Worm (Caenorhabditis elegans) whole organism, midembryonic: ENCODE measurements around the gene C01G10.1.

Source experiments
- T22C8.4 ChIP-seq: fragments of 200-800 bp; sonication (Bioruptor generic); IDR thresholded peaks from 2 replicates; pipeline ENCODE4 v1.3.6; 2022; ENCODE audit warnings: missing genetic modification characterization, missing compliant biosample characterization
- cog-1 ChIP-seq: sonication (generic microtip); optimal IDR thresholded peaks from 2 replicates; lab custom pipeline; 2016; ENCODE audit warnings: missing genetic modification characterization, missing compliant biosample characterization
- flt-1 ChIP-seq: fragments of 200-800 bp; sonication (Bioruptor generic); IDR thresholded peaks from 2 replicates; pipeline ENCODE4 v1.3.6; 2022; ENCODE audit warnings: missing genetic modification characterization, missing compliant biosample characterization
- klf-2 ChIP-seq: fragments of 200-800 bp; sonication (Bioruptor generic); conservative IDR thresholded peaks from 2 replicates; pipeline ENCODE4 v1.3.6; 2022; ENCODE audit warnings: missing genetic modification reagents, missing genetic modification characterization, missing compliant biosample characterization
- med-1 ChIP-seq: sonication (generic microtip); optimal IDR thresholded peaks from 2 replicates; lab custom pipeline; 2017; ENCODE audit warnings: missing genetic modification characterization, mild to moderate bottlenecking, missing compliant biosample characterization, antibody characterized with exemption, missing genetic modification reagents; ENCODE audit not compliant: insufficient read depth
- tab-1 ChIP-seq: fragments of 200-800 bp; sonication (Bioruptor generic); IDR thresholded peaks from 2 replicates; pipeline ENCODE4 v1.3.6; 2022; ENCODE audit warnings: missing genetic modification characterization, missing compliant biosample characterization
- ztf-23 ChIP-seq: fragments of 200-800 bp; sonication (Bioruptor generic); IDR thresholded peaks from 2 replicates; pipeline ENCODE4 v1.3.6; 2022; ENCODE audit warnings: missing genetic modification reagents, missing genetic modification characterization, missing compliant biosample characterization

DNA sequence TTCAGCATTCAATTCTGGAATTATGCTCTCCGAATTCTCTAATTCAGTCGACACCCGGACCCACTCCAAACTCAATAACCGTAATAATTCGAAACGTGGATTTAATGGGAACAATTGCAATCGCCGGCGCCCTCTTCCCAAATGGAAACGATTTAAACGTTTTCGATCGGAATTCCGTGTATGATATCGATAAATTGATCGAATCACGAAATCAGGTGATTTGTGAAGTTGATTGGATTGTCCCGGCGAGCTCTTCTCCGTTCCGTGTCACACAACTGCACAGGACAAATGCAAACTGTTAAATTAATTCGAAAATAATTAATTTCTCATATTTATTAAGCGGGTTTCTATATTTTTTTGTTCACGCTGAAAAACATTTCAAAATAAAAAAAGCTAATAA lies 43.7 kb upstream of the C01G10.1 start, which contains the start of gene C25D7.16:
- TF ChIP-seq ztf-23 (no peak), flt-1 (GFP tag; lab: Robert Waterston, UW) (no peak), T22C8.4 (no peak), cog-1 (no peak), med-1 (GFP tag; lab: Kevin White, UChicago) (no peak), klf-2 (GFP tag; lab: Robert Waterston, UW) (no peak), tab-1 (GFP tag; lab: Robert Waterston, UW) (no peak)
